Worm (Caenorhabditis elegans) whole organism, L4/young adult: Measurements from ENCODE around the gene F25B4.8.
"Not testable (repeated sequence)": the region's sequence is repeated elsewhere in the genome, so short reads cannot be mapped to it uniquely, and the experiment has no call there.

Experiments
- dao-5 ChIP-seq: sonication (generic microtip); optimal IDR thresholded peaks from 2 replicates; lab custom pipeline; 2016; ENCODE audit warnings: missing genotype, missing genetic modification characterization, moderate library complexity, missing compliant biosample characterization
- him-1 ChIP-seq: sonication (generic microtip); optimal IDR thresholded peaks from 2 replicates; lab custom pipeline; 2016; ENCODE audit warnings: missing genotype, missing genetic modification reagents, missing genetic modification characterization, missing compliant biosample characterization

ce11 chrV:5663317-5663716 lies 28.2 kb downstream of the F25B4.8 start, which contains the start of gene C14C11.1:
- TF ChIP-seq him-1, dao-5 (tag; lab: Kevin White, UChicago): not testable (repeated sequence)
